Worm (Caenorhabditis elegans): Measurements from ENCODE around the gene Y105C5B.18.
A peak's percentile ranks its signal among the peaks of the same experiment; 100 is the strongest.

Gene Y105C5B.18

ce11 chrIV:15962219-15962762 lies 2.1 kb upstream of the Y105C5B.18 start, which contains the start of gene lgc-19:
Gene lgc-19, minus strand, starts transcription at chrIV:15962712.
- no peak for TF ChIP-seq ceh-34 (tag; optimal IDR thresholded peaks at IDR 0.05)
- TF ChIP-seq ets-4 (tag; optimal IDR thresholded peaks at IDR 0.05): no peak
- no peak for TF ChIP-seq hlh-15 (tag; optimal IDR thresholded peaks at IDR 0.05)
- TF ChIP-seq Y22D7AL.16 (tag; optimal IDR thresholded peaks at IDR 0.05): no peak
- TF ChIP-seq zip-5 (tag; optimal IDR thresholded peaks at IDR 0.05): no peak
- no peak for TF ChIP-seq sox-4 (tag; optimal IDR thresholded peaks at IDR 0.05)
- TF ChIP-seq npax-4 (tag; optimal IDR thresholded peaks at IDR 0.05): no peak
- TF ChIP-seq hlh-13 (GFP tag; optimal IDR thresholded peaks at IDR 0.05): no peak

- TF ChIP-seq sox-2 (GFP tag; IDR thresholded peaks at IDR 0.05): no peak
- TF ChIP-seq nfya-1 (tag; optimal IDR thresholded peaks at IDR 0.05): no peak
- no peak for TF ChIP-seq pat-9 (tag; optimal IDR thresholded peaks at IDR 0.05)
- no peak for TF ChIP-seq hlh-13 (GFP tag; optimal IDR thresholded peaks at IDR 0.05)
- no peak for TF ChIP-seq ceh-9 (tag; optimal IDR thresholded peaks at IDR 0.05)
- TF ChIP-seq ceh-18 (tag; optimal IDR thresholded peaks at IDR 0.05): no peak
- TF ChIP-seq K09A11.1 (tag; optimal IDR thresholded peaks at IDR 0.05; ENCODE audit: insufficient read depth): no peak
- no peak for TF ChIP-seq ceh-31 (tag; optimal IDR thresholded peaks at IDR 0.05)
- no peak for TF ChIP-seq pax-1 (tag; optimal IDR thresholded peaks at IDR 0.05)
- no peak for TF ChIP-seq npax-4 (tag; optimal IDR thresholded peaks at IDR 0.05)
- TF ChIP-seq unc-42 (tag; optimal IDR thresholded peaks at IDR 0.05): no peak
- no peak for TF ChIP-seq K02D7.2 (tag; optimal IDR thresholded peaks at IDR 0.05)
- TF ChIP-seq pag-3 (tag; optimal IDR thresholded peaks at IDR 0.05; ENCODE audit: borderline replicate concordance): no peak
- no peak for TF ChIP-seq ceh-34 (tag; optimal IDR thresholded peaks at IDR 0.05)
- no peak for TF ChIP-seq ceh-48 (tag; optimal IDR thresholded peaks at IDR 0.05)
- TF ChIP-seq zip-5 (tag; optimal IDR thresholded peaks at IDR 0.05): no peak
- no peak for TF ChIP-seq sdc-2 (tag; optimal IDR thresholded peaks at IDR 0.05)
- no peak for TF ChIP-seq elt-4 (tag; optimal IDR thresholded peaks at IDR 0.05)
Observed at ce11 chrIV:15962801-15963200, 1.6 kb upstream of the Y105C5B.18 start, which contains the start of gene Y105C5B.17. Gene Y105C5B.17, plus strand, starts transcription at chrIV:15963101.

ce11 chrIV:15983920-15984631 lies 19.7 kb downstream of the Y105C5B.18 start, which contains the start of gene Y105C5B.19:
Gene Y105C5B.19, minus strand, starts transcription at chrIV:15983970.
- TF ChIP-seq ceh-31 (tag; optimal IDR thresholded peaks at IDR 0.05) (peak; percentile 42), nfya-1 (tag; optimal IDR thresholded peaks at IDR 0.05) (peak; percentile 72), elt-2 (tag; optimal IDR thresholded peaks at IDR 0.05) (no peak), ceh-2 (tag; optimal IDR thresholded peaks at IDR 0.05) (peak; percentile 1), fax-1 (tag; optimal IDR thresholded peaks at IDR 0.05) (no peak)

- no peak for TF ChIP-seq ttx-3 (tag; optimal IDR thresholded peaks at IDR 0.05)
- TF ChIP-seq pha-2 (tag; optimal IDR thresholded peaks at IDR 0.05): no peak
- TF ChIP-seq eyg-1 (tag; optimal IDR thresholded peaks at IDR 0.05): no peak
- TF ChIP-seq madf-2 (tag; optimal IDR thresholded peaks at IDR 0.05): no peak
- TF ChIP-seq pag-3 (tag; optimal IDR thresholded peaks at IDR 0.05; ENCODE audit: borderline replicate concordance): no peak
- no peak for TF ChIP-seq ceh-2 (tag; optimal IDR thresholded peaks at IDR 0.05)
- TF ChIP-seq dve-1 (tag; optimal IDR thresholded peaks at IDR 0.05): no peak
- no peak for TF ChIP-seq npax-4 (tag; optimal IDR thresholded peaks at IDR 0.05)
- TF ChIP-seq zip-5 (tag; optimal IDR thresholded peaks at IDR 0.05): no peak
- TF ChIP-seq pqm-1 (tag; optimal IDR thresholded peaks at IDR 0.05): no peak
- no peak for TF ChIP-seq nhr-11 (tag; optimal IDR thresholded peaks at IDR 0.05)
- TF ChIP-seq dmd-4 (tag; optimal IDR thresholded peaks at IDR 0.05; ENCODE audit: borderline replicate concordance): no peak
- no peak for TF ChIP-seq Y22D7AL.16 (tag; optimal IDR thresholded peaks at IDR 0.05)
- TF ChIP-seq fkh-6 (tag; optimal IDR thresholded peaks at IDR 0.05): no peak
- no peak for TF ChIP-seq pros-1 (tag; optimal IDR thresholded peaks at IDR 0.05)
- no peak for TF ChIP-seq ztf-16 (tag; optimal IDR thresholded peaks at IDR 0.05)
- TF ChIP-seq ets-4 (tag; optimal IDR thresholded peaks at IDR 0.05): no peak
- TF ChIP-seq ceh-14 (tag; optimal IDR thresholded peaks at IDR 0.05): no peak
- no peak for TF ChIP-seq unc-3 (GFP tag; conservative IDR thresholded peaks at IDR 0.05)
- TF ChIP-seq unc-3 (tag; optimal IDR thresholded peaks at IDR 0.05): no peak
- no peak for TF ChIP-seq ceh-18 (tag; optimal IDR thresholded peaks at IDR 0.05)
Observed at ce11 chrIV:15991416-15991815, 27.0 kb downstream of the Y105C5B.18 start.
